Worm (Caenorhabditis elegans): ENCODE results near the gene gpa-8.

- TF ChIP-seq elt-2 (tag; optimal IDR thresholded peaks at IDR 0.05): no peak
- no peak for TF ChIP-seq eyg-1 (tag; optimal IDR thresholded peaks at IDR 0.05)
- no peak for TF ChIP-seq pag-3 (tag; optimal IDR thresholded peaks at IDR 0.05; ENCODE audit: borderline replicate concordance)
- no peak for TF ChIP-seq nhr-11 (tag; optimal IDR thresholded peaks at IDR 0.05)
- TF ChIP-seq pax-1 (tag; optimal IDR thresholded peaks at IDR 0.05): no peak
- TF ChIP-seq tbx-2 (tag; optimal IDR thresholded peaks at IDR 0.05): no peak
- no peak for TF ChIP-seq nfya-1 (tag; optimal IDR thresholded peaks at IDR 0.05)
Measured at ce11 chrV:12607113-12607512, 33.2 kb downstream of the gpa-8 start, which contains the start of gene erg-28.

Data from whole organism, late embryonic.